Worm (Caenorhabditis elegans) whole organism, young adult: ENCODE measurements around the gene nhr-211.
A peak's percentile ranks its signal among the peaks of the same experiment; 100 is the strongest.

ENCODE experiments used
- B0019.2 ChIP-seq: fragments of 200-800 bp; sonication (Bioruptor generic); conservative IDR thresholded peaks from 2 replicates; pipeline ENCODE4 v1.3.6; 2022; ENCODE audit warnings: missing genetic modification reagents, missing genetic modification characterization, missing compliant biosample characterization
- F10E7.11 ChIP-seq: sonication (generic microtip); optimal IDR thresholded peaks from 2 replicates; lab custom pipeline; 2017; ENCODE audit warnings: mild to moderate bottlenecking, missing genetic modification characterization, moderate library complexity, missing compliant biosample characterization
- F23B12.7 ChIP-seq: sonication (generic microtip); optimal IDR thresholded peaks from 2 replicates; lab custom pipeline; 2017; ENCODE audit warnings: missing genetic modification characterization, mild to moderate bottlenecking, missing compliant biosample characterization, antibody characterized with exemption, moderate library complexity; ENCODE audit not compliant: insufficient read depth
- F57A8.1 ChIP-seq: fragments of 200-800 bp; sonication (Bioruptor generic); optimal IDR thresholded peaks from 2 replicates; lab custom pipeline; 2018; ENCODE audit warnings: mild to moderate bottlenecking, missing genetic modification characterization, moderate library complexity, missing compliant biosample characterization
- F57C9.4 ChIP-seq: sonication (generic microtip); optimal IDR thresholded peaks from 2 replicates; lab custom pipeline; 2017; ENCODE audit warnings: mild to moderate bottlenecking, missing genetic modification characterization, missing compliant biosample characterization
- T07F8.4 ChIP-seq: sonication (generic microtip); optimal IDR thresholded peaks from 2 replicates; lab custom pipeline; 2016; ENCODE audit warnings: mild to moderate bottlenecking, missing genetic modification characterization, moderate library complexity, missing compliant biosample characterization
- Y79H2A.3 ChIP-seq: fragments of 200-800 bp; sonication (Bioruptor generic); conservative IDR thresholded peaks from 2 replicates; pipeline ENCODE4 v1.3.6; 2022; ENCODE audit warnings: missing genetic modification reagents, missing genetic modification characterization, missing compliant biosample characterization
- atf-7 ChIP-seq: sonication (generic microtip); optimal IDR thresholded peaks from 2 replicates; lab custom pipeline; 2017; ENCODE audit warnings: mild to moderate bottlenecking, missing genetic modification characterization, missing compliant biosample characterization
- bed-1 ChIP-seq: fragments of 200-800 bp; sonication (Bioruptor generic); IDR thresholded peaks from 2 replicates; pipeline ENCODE4 v1.3.6; 2022; ENCODE audit warnings: missing genetic modification reagents, missing genetic modification characterization, missing compliant biosample characterization
- bed-2 ChIP-seq: fragments of 200-800 bp; sonication (Bioruptor generic); IDR thresholded peaks from 2 replicates; pipeline ENCODE4 v1.3.6; 2022; ENCODE audit warnings: missing genetic modification reagents, missing genetic modification characterization, missing compliant biosample characterization
- cebp-1 ChIP-seq, 2 experiments: fragments of 200-800 bp in 1 of 2; sonication (Bioruptor generic) in 1 of 2; sonication (generic microtip) in 1 of 2; IDR thresholded peaks in 1 of 2; optimal IDR thresholded peaks in 1 of 2; 2 replicates each; pipeline versions ENCODE4 v1.3.6 to Lab custom; 2017 to 2022; ENCODE audit warnings: missing compliant biosample characterization in 2 of 2, missing genetic modification characterization in 2 of 2, mild to moderate bottlenecking in 1 of 2, missing genetic modification reagents in 1 of 2, moderate library complexity in 1 of 2
- ceh-40 ChIP-seq: fragments of 200-800 bp; sonication (Bioruptor generic); IDR thresholded peaks from 2 replicates; pipeline ENCODE4 v1.3.6; 2022; ENCODE audit warnings: missing genetic modification characterization, missing compliant biosample characterization
- dpff-1 ChIP-seq: sonication (generic microtip); optimal IDR thresholded peaks from 2 replicates; lab custom pipeline; 2017; ENCODE audit warnings: mild to moderate bottlenecking, missing genetic modification characterization, missing compliant biosample characterization
- efl-1 ChIP-seq: fragments of 150-350 bp; optimal IDR thresholded peaks from 2 replicates; lab custom pipeline; 2014; ENCODE audit warnings: missing biosample characterization, missing genetic modification reagents, missing genetic modification characterization
- hmg-1.2 ChIP-seq: fragments of 200-800 bp; sonication (Bioruptor generic); IDR thresholded peaks from 2 replicates; pipeline ENCODE4 v1.3.6; 2022; ENCODE audit warnings: missing genetic modification reagents, missing genetic modification characterization, missing compliant biosample characterization
- lag-1 ChIP-seq: fragments of 200-800 bp; sonication (Bioruptor generic); IDR thresholded peaks from 2 replicates; pipeline ENCODE4 v1.3.6; 2022; ENCODE audit warnings: missing genetic modification reagents, missing genetic modification characterization, missing compliant biosample characterization
- lsl-1 ChIP-seq: fragments of 200-800 bp; sonication (Bioruptor generic); optimal IDR thresholded peaks from 2 replicates; lab custom pipeline; 2018; ENCODE audit warnings: mild to moderate bottlenecking, missing genetic modification characterization, moderate library complexity, missing compliant biosample characterization
- madf-10 ChIP-seq: sonication (generic microtip); optimal IDR thresholded peaks from 2 replicates; lab custom pipeline; 2016; ENCODE audit warnings: mild to moderate bottlenecking, missing genetic modification characterization, missing compliant biosample characterization
- mes-4 ChIP-seq: sonication (generic microtip); optimal IDR thresholded peaks from 2 replicates; lab custom pipeline; 2016; ENCODE audit warnings: missing genotype, missing genetic modification characterization, missing compliant biosample characterization
- mxl-1 ChIP-seq: sonication (generic microtip); optimal IDR thresholded peaks from 2 replicates; lab custom pipeline; 2016; ENCODE audit warnings: missing genetic modification characterization, missing compliant biosample characterization
- nfyb-1 ChIP-seq: fragments of 200-800 bp; sonication (Bioruptor generic); IDR thresholded peaks from 2 replicates; pipeline ENCODE4 v1.3.6; 2022; ENCODE audit warnings: missing genetic modification reagents, missing genetic modification characterization, missing compliant biosample characterization
- nhr-80 ChIP-seq: sonication (generic microtip); optimal IDR thresholded peaks from 2 replicates; lab custom pipeline; 2016; ENCODE audit warnings: missing genetic modification characterization, missing compliant biosample characterization
- rec-8 ChIP-seq, 2 experiments: sonication (generic microtip); optimal IDR thresholded peaks; 2 replicates each; lab custom pipeline; 2016; ENCODE audit warnings: mild to moderate bottlenecking in 2 of 2, missing genetic modification characterization in 2 of 2, missing genetic modification reagents in 2 of 2, missing genotype in 2 of 2, missing biosample characterization in 1 of 2, missing compliant biosample characterization in 1 of 2, moderate library complexity in 1 of 2
- rpc-1 ChIP-seq, 2 experiments: fragments of 150-350 bp in 1 of 2; sonication (generic microtip) in 1 of 2; optimal IDR thresholded peaks; 2 replicates each; lab custom pipeline; 2014 to 2018; ENCODE audit warnings: missing biosample characterization in 1 of 2, missing genetic modification characterization in 1 of 2, missing genetic modification reagents in 1 of 2, missing genotype in 1 of 2
- sea-2 ChIP-seq: fragments of 200-800 bp; sonication (Bioruptor generic); IDR thresholded peaks from 2 replicates; pipeline ENCODE4 v1.3.6; 2022; ENCODE audit warnings: missing genetic modification characterization, missing compliant biosample characterization
- snpc-4 ChIP-seq, 5 experiments: fragments of 150-350 bp in 1 of 5; sonication (generic microtip) in 4 of 5; optimal IDR thresholded peaks; 2 replicates each; lab custom pipeline; 2014 to 2018; ENCODE audit warnings: missing genetic modification characterization in 5 of 5, missing biosample characterization in 3 of 5, antibody characterized with exemption in 2 of 5, mild to moderate bottlenecking in 2 of 5, missing compliant biosample characterization in 2 of 5, missing genotype in 2 of 5, moderate library complexity in 2 of 5, missing genetic modification reagents in 1 of 5
- ztf-6 ChIP-seq: fragments of 200-800 bp; sonication (Bioruptor generic); IDR thresholded peaks from 2 replicates; pipeline ENCODE4 v1.3.6; 2022; ENCODE audit warnings: missing genetic modification reagents, missing genetic modification characterization, missing compliant biosample characterization

The nhr-211 gene

ce11 chrV:472589-472988 is 14.2 kb upstream of the nhr-211 start, which contains the start of gene srt-31:
Gene srt-31 (plus strand): TSS chrV:472889.
- TF ChIP-seq F57A8.1 (GFP tag; lab: Kevin White, UChicago) (no peak), mes-4 (no peak), bed-1 (GFP tag; lab: Robert Waterston, UW) (no peak)
- TF ChIP-seq, all 124 proteins: peak for 0

- TF ChIP-seq Y79H2A.3 (GFP tag; lab: Robert Waterston, UW) (no peak), nhr-80 (tag; lab: Kevin White, UChicago) (peak; percentile 59), atf-7 (peak; percentile 46)
- TF ChIP-seq, all 124 proteins: peak for 2
These were observed 12.3 kb upstream of the nhr-211 start, which contains the start of gene nhr-99 for ce11 chrV:474516-474915. Gene nhr-99 (plus strand): TSS chrV:474778.

ce11 chrV:477664-478212 is 9.0 kb upstream of the nhr-211 start, which contains the start of gene nhr-55:
Gene nhr-55 (plus strand): TSS chrV:478162.
- TF ChIP-seq nhr-80 (tag; lab: Kevin White, UChicago): peak; percentile 63
- no peak for TF ChIP-seq cebp-1 (GFP tag; IDR thresholded peaks at IDR 0.05; lab: Robert Waterston, UW)
- TF ChIP-seq cebp-1 (tag; optimal IDR thresholded peaks at IDR 0.05; lab: Kevin White, UChicago): peak; percentile 3
- TF ChIP-seq F10E7.11 (tag; lab: Kevin White, UChicago): no peak
- TF ChIP-seq sea-2 (GFP tag; lab: Robert Waterston, UW): no peak
- TF ChIP-seq mxl-1 (tag; lab: Kevin White, UChicago): no peak
- TF ChIP-seq ceh-40: no peak

- TF ChIP-seq rec-8 (tag; optimal IDR thresholded peaks at IDR 0.05; lab: Kevin White, UChicago) (no peak), lsl-1 (GFP tag; lab: Kevin White, UChicago) (no peak), nhr-80 (tag; lab: Kevin White, UChicago) (peak; percentile 30), dpff-1 (tag; lab: Kevin White, UChicago) (no peak)
These were observed 7.7 kb upstream of the nhr-211 start for ce11 chrV:479046-479445.

ce11 chrV:482860-483259 is 3.9 kb upstream of the nhr-211 start:
- TF ChIP-seq ztf-6 (GFP tag; lab: Robert Waterston, UW) (no peak), T07F8.4 (tag; lab: Kevin White, UChicago) (no peak), nfyb-1 (GFP tag; lab: Robert Waterston, UW) (peak; percentile 91)

- peak; percentile 42 for TF ChIP-seq nhr-80 (tag; lab: Kevin White, UChicago)
- no peak for TF ChIP-seq lag-1 (GFP tag; lab: Robert Waterston, UW)
- TF ChIP-seq, all 124 proteins: peak for 1
These were observed 3.4 kb upstream of the nhr-211 start, which contains the start of gene nhr-130 for ce11 chrV:483289-483795. Gene nhr-130 (minus strand): TSS chrV:483339.

ce11 chrV:484285-484890 is 2.4 kb upstream of the nhr-211 start, which contains the start of gene nhr-212:
Gene nhr-212 (plus strand): TSS chrV:484857.
- TF ChIP-seq nhr-80 (tag; lab: Kevin White, UChicago) (peak; percentile 4), bed-2 (GFP tag; lab: Robert Waterston, UW) (no peak), rpc-1 (optimal IDR thresholded peaks at IDR 0.05; lab: Kevin White, UChicago) (no peak), rpc-1 (tag; optimal IDR thresholded peaks at IDR 0.05; lab: Kevin White, UChicago) (peak; percentile 17), efl-1 (GFP tag; lab: Kevin White, UChicago) (no peak), F57C9.4 (tag; lab: Kevin White, UChicago) (no peak), F23B12.7 (tag; lab: Kevin White, UChicago) (no peak), B0019.2 (no peak), madf-10 (tag; lab: Kevin White, UChicago) (no peak), hmg-1.2 (peak; percentile 11; the same call in 1 of the 2 replicates), snpc-4 (GFP tag; optimal IDR thresholded peaks at IDR 0.05; lab: Kevin White, UChicago) (no peak), snpc-4 (tag; optimal IDR thresholded peaks at IDR 0.05; lab: Kevin White, UChicago) (peak in 2 of 4 experiments; percentile 53 to 77)
